Fruit fly (Drosophila melanogaster): ENCODE measurements around the gene NijA.
A peak's percentile ranks its signal among the peaks of the same experiment; 100 is the strongest.

The NijA gene

dm6 chr3L:10665433-10666150, 31.1 kb downstream of the NijA start (continued):
- TF ChIP-seq dpn (GFP tag; optimal IDR thresholded peaks at IDR 0.05) (peak; percentile 86 to 95), br (optimal IDR thresholded peaks at IDR 0.05) (no peak), her (GFP tag; optimal IDR thresholded peaks at IDR 0.05) (peak; percentile 35), CG15011 (GFP tag; optimal IDR thresholded peaks at IDR 0.05) (peak; percentile 98), CG10209 (GFP tag; optimal IDR thresholded peaks at IDR 0.05) (peak; percentile 98), Atf3 (GFP tag; optimal IDR thresholded peaks at IDR 0.05) (peak; percentile 78), CG15696 (tag; optimal IDR thresholded peaks at IDR 0.05) (peak; percentile 98), CG3407 (GFP tag; optimal IDR thresholded peaks at IDR 0.05) (peak; percentile 96), gsb (GFP tag; IDR thresholded peaks at IDR 0.05) (peak; percentile 81), pb (GFP tag; optimal IDR thresholded peaks at IDR 0.05) (peak; percentile 87), CG11398 (GFP tag; optimal IDR thresholded peaks at IDR 0.05) (peak; percentile 66), zf30C (GFP tag; optimal IDR thresholded peaks at IDR 0.05) (no peak), CG6654 (GFP tag; optimal IDR thresholded peaks at IDR 0.05) (peak; percentile 82), Max (GFP tag; optimal IDR thresholded peaks at IDR 0.05) (peak; percentile 97), HLHmδ (GFP tag; optimal IDR thresholded peaks at IDR 0.05) (no peak), NC2α (GFP tag; optimal IDR thresholded peaks at IDR 0.05) (peak; percentile 64), CG1603 (tag; optimal IDR thresholded peaks at IDR 0.05) (peak; percentile 91), CG30403 (GFP tag; optimal IDR thresholded peaks at IDR 0.05) (peak; percentile 98), CG32772 (GFP tag; IDR thresholded peaks at IDR 0.05) (peak; percentile 90), NFAT (GFP tag; IDR thresholded peaks at IDR 0.05) (peak; percentile 45; the same call in 1 of the 2 replicates), CG17612 (GFP tag; IDR thresholded peaks at IDR 0.05) (peak; percentile 53; the same call in 1 of the 2 replicates), CG1792 (GFP tag; optimal IDR thresholded peaks at IDR 0.05) (peak; percentile 73), inv (GFP tag; IDR thresholded peaks at IDR 0.05; ENCODE audit: partially characterized antibody) (no peak), fru (optimal IDR thresholded peaks at IDR 0.05) (no peak), hb (GFP tag; IDR thresholded peaks at IDR 0.05; ENCODE audit: partially characterized antibody) (no peak), CG13624 (GFP tag; optimal IDR thresholded peaks at IDR 0.05) (peak; percentile 83), CG10267 (tag; optimal IDR thresholded peaks at IDR 0.05) (peak; percentile 96), Nf-YC (tag; optimal IDR thresholded peaks at IDR 0.05) (peak; percentile 93), C15 (GFP tag; IDR thresholded peaks at IDR 0.05) (peak; percentile 79; the same call in 2 of the 3 replicates), Fer3 (tag; optimal IDR thresholded peaks at IDR 0.05) (peak; percentile 95), CG7271 (tag; optimal IDR thresholded peaks at IDR 0.05) (peak; percentile 90), CG17802 (tag; optimal IDR thresholded peaks at IDR 0.05) (peak; percentile 76), CG7357 (GFP tag; IDR thresholded peaks at IDR 0.05) (peak; percentile 88), B-H2 (GFP tag; optimal IDR thresholded peaks at IDR 0.05) (peak; percentile 78), mam (GFP tag; optimal IDR thresholded peaks at IDR 0.05) (peak; percentile 76), CG7928 (GFP tag; optimal IDR thresholded peaks at IDR 0.05) (peak; percentile 75), pita (GFP tag; optimal IDR thresholded peaks at IDR 0.05) (no peak), CrebB (tag; optimal IDR thresholded peaks at IDR 0.05) (peak; percentile 96), TFAM (GFP tag; optimal IDR thresholded peaks at IDR 0.05) (peak; percentile 90), Gug (GFP tag; IDR thresholded peaks at IDR 0.05) (peak; percentile 79), nom (GFP tag; optimal IDR thresholded peaks at IDR 0.05) (peak; percentile 96), CG5245 (GFP tag; optimal IDR thresholded peaks at IDR 0.05) (peak; percentile 88), CG31365 (tag; optimal IDR thresholded peaks at IDR 0.05) (peak; percentile 80), al (GFP tag; IDR thresholded peaks at IDR 0.05) (peak; percentile 86), CG6791 (GFP tag; IDR thresholded peaks at IDR 0.05; ENCODE audit: partially characterized antibody) (no peak), btn (GFP tag; optimal IDR thresholded peaks at IDR 0.05) (peak; percentile 84), repo (GFP tag; optimal IDR thresholded peaks at IDR 0.05) (peak; percentile 69), CG14014 (GFP tag; IDR thresholded peaks at IDR 0.05) (peak; percentile 90), Hand (GFP tag; optimal IDR thresholded peaks at IDR 0.05) (peak; percentile 95), CG4707 (GFP tag; optimal IDR thresholded peaks at IDR 0.05) (peak; percentile 89)
